Worm (Caenorhabditis elegans) whole organism, L3 larva: Measurements from ENCODE around the gene F10A3.12.

Source experiments
- R02D3.7 ChIP-seq: fragments of 150-350 bp; optimal IDR thresholded peaks from 2 replicates; lab custom pipeline; 2014; ENCODE audit warnings: missing biosample characterization, missing genetic modification characterization
- ZK546.5 ChIP-seq: sonication (generic microtip); optimal IDR thresholded peaks from 2 replicates; lab custom pipeline; 2017; ENCODE audit warnings: missing biosample characterization, missing genetic modification characterization
- aly-2 ChIP-seq: fragments of 150-350 bp; optimal IDR thresholded peaks from 2 replicates; lab custom pipeline; 2014; ENCODE audit warnings: missing biosample characterization, missing genetic modification characterization
- ama-1 ChIP-seq: fragments of 150-350 bp; optimal IDR thresholded peaks from 2 replicates; lab custom pipeline; 2018
- ceh-16 ChIP-seq: sonication (generic microtip); optimal IDR thresholded peaks from 2 replicates; lab custom pipeline; 2017; ENCODE audit warnings: missing biosample characterization, missing genetic modification characterization
- ceh-28 ChIP-seq: fragments of 150-350 bp; optimal IDR thresholded peaks from 2 replicates; lab custom pipeline; 2014; ENCODE audit warnings: missing biosample characterization, missing genetic modification reagents, missing genetic modification characterization
- ceh-9 ChIP-seq: sonication (generic microtip); optimal IDR thresholded peaks from 2 replicates; lab custom pipeline; 2018; ENCODE audit warnings: missing biosample characterization, missing genetic modification characterization
- egl-27 ChIP-seq: sonication (generic microtip); optimal IDR thresholded peaks from 4 replicates; lab custom pipeline; 2017; ENCODE audit warnings: missing biosample characterization, missing genetic modification reagents, missing genetic modification characterization
- egl-5 ChIP-seq: fragments of 150-350 bp; optimal IDR thresholded peaks from 2 replicates; lab custom pipeline; 2017; ENCODE audit warnings: missing biosample characterization, missing genetic modification reagents, missing genetic modification characterization, inconsistent platforms
- elt-1 ChIP-seq: fragments of 150-350 bp; optimal IDR thresholded peaks from 2 replicates; lab custom pipeline; 2014; ENCODE audit warnings: missing biosample characterization, missing genetic modification characterization
- elt-2 ChIP-seq: sonication (generic microtip); optimal IDR thresholded peaks from 2 replicates; lab custom pipeline; 2016; ENCODE audit warnings: missing genetic modification reagents, mild to moderate bottlenecking, missing genetic modification characterization, missing compliant biosample characterization
- elt-3 ChIP-seq, 3 experiments: fragments of 150-350 bp in 1 of 3; sonication (generic microtip) in 2 of 3; optimal IDR thresholded peaks; 2 replicates in 2 of 3; 4 replicates in 1 of 3; lab custom pipeline; 2014 to 2017; ENCODE audit warnings: missing biosample characterization in 3 of 3, missing genetic modification characterization in 3 of 3
- eor-1 ChIP-seq, 2 experiments: fragments of 150-350 bp; optimal IDR thresholded peaks; 2 replicates each; lab custom pipeline; 2014 to 2018; ENCODE audit warnings: missing biosample characterization in 2 of 2, missing genetic modification characterization in 2 of 2
- fkh-10 ChIP-seq: sonication (generic microtip); optimal IDR thresholded peaks from 2 replicates; lab custom pipeline; 2017; ENCODE audit warnings: missing biosample characterization, missing genetic modification reagents, missing genetic modification characterization
- fkh-2 ChIP-seq: fragments of 150-350 bp; optimal IDR thresholded peaks from 2 replicates; lab custom pipeline; 2014; ENCODE audit warnings: missing biosample characterization, missing genetic modification reagents, missing genetic modification characterization
- fos-1 ChIP-seq: fragments of 150-350 bp; optimal IDR thresholded peaks from 2 replicates; lab custom pipeline; 2014; ENCODE audit warnings: missing biosample characterization, missing genetic modification characterization
- hmg-11 ChIP-seq: sonication (generic microtip); optimal IDR thresholded peaks from 2 replicates; lab custom pipeline; 2016; ENCODE audit warnings: missing genetic modification characterization, missing compliant biosample characterization
- lin-15B ChIP-seq: fragments of 150-350 bp; optimal IDR thresholded peaks from 2 replicates; lab custom pipeline; 2014; ENCODE audit warnings: missing biosample characterization, missing genetic modification characterization
- mdl-1 ChIP-seq: fragments of 150-350 bp; optimal IDR thresholded peaks from 2 replicates; lab custom pipeline; 2014; ENCODE audit warnings: missing biosample characterization, missing genetic modification characterization
- mml-1 ChIP-seq: fragments of 150-350 bp; sonication (generic microtip); optimal IDR thresholded peaks from 3 replicates; lab custom pipeline; 2014; ENCODE audit warnings: missing biosample characterization, missing genetic modification characterization
- nhr-11 ChIP-seq: fragments of 150-350 bp; optimal IDR thresholded peaks from 2 replicates; lab custom pipeline; 2014; ENCODE audit warnings: missing biosample characterization, missing genetic modification characterization
- nhr-12 ChIP-seq: fragments of 150-350 bp; optimal IDR thresholded peaks from 2 replicates; lab custom pipeline; 2014; ENCODE audit warnings: missing biosample characterization, missing genetic modification characterization
- nhr-23 ChIP-seq: fragments of 150-350 bp; optimal IDR thresholded peaks from 2 replicates; lab custom pipeline; 2014; ENCODE audit warnings: missing biosample characterization, missing genetic modification reagents, missing genetic modification characterization
- nhr-237 ChIP-seq: fragments of 150-350 bp; optimal IDR thresholded peaks from 2 replicates; lab custom pipeline; 2014; ENCODE audit warnings: missing biosample characterization, missing genetic modification characterization
- nhr-28 ChIP-seq: fragments of 150-350 bp; optimal IDR thresholded peaks from 2 replicates; lab custom pipeline; 2014; ENCODE audit warnings: missing biosample characterization, missing genetic modification characterization
- nhr-43 ChIP-seq: sonication (generic microtip); optimal IDR thresholded peaks from 2 replicates; lab custom pipeline; 2016; ENCODE audit warnings: mild to moderate bottlenecking, missing genetic modification characterization, missing compliant biosample characterization; ENCODE audit not compliant: poor library complexity, severe bottlenecking
- nhr-76 ChIP-seq: fragments of 150-350 bp; sonication (generic microtip); optimal IDR thresholded peaks from 5 replicates; lab custom pipeline; 2014; ENCODE audit warnings: missing biosample characterization, missing genetic modification characterization
- nhr-77 ChIP-seq: fragments of 150-350 bp; optimal IDR thresholded peaks from 2 replicates; lab custom pipeline; 2014; ENCODE audit warnings: missing biosample characterization, missing genetic modification characterization
- pha-4 ChIP-seq: fragments of 150-350 bp; optimal IDR thresholded peaks from 2 replicates; lab custom pipeline; 2014; ENCODE audit warnings: missing biosample characterization, missing genetic modification reagents, missing genetic modification characterization
- pqm-1 ChIP-seq: fragments of 150-350 bp; optimal IDR thresholded peaks from 2 replicates; lab custom pipeline; 2017; ENCODE audit warnings: missing biosample characterization, missing genetic modification characterization, inconsistent platforms
- skn-1 ChIP-seq: fragments of 150-350 bp; optimal IDR thresholded peaks from 2 replicates; lab custom pipeline; 2014; ENCODE audit warnings: missing biosample characterization, missing genetic modification characterization
- snpc-4 ChIP-seq: fragments of 150-350 bp; optimal IDR thresholded peaks from 2 replicates; lab custom pipeline; 2014; ENCODE audit warnings: missing biosample characterization, missing genetic modification characterization
- tbx-2 ChIP-seq: sonication (generic microtip); optimal IDR thresholded peaks from 2 replicates; lab custom pipeline; 2016; ENCODE audit warnings: mild to moderate bottlenecking, missing genetic modification characterization, missing compliant biosample characterization
- unc-39 ChIP-seq: sonication (generic microtip); optimal IDR thresholded peaks from 4 replicates; lab custom pipeline; 2017; ENCODE audit warnings: missing biosample characterization, missing genetic modification characterization
- zag-1 ChIP-seq: fragments of 150-350 bp; optimal IDR thresholded peaks from 2 replicates; lab custom pipeline; 2014; ENCODE audit warnings: missing biosample characterization, missing genetic modification characterization
- ztf-11 ChIP-seq: fragments of 150-350 bp; optimal IDR thresholded peaks from 2 replicates; lab custom pipeline; 2014; ENCODE audit warnings: missing biosample characterization, missing genetic modification characterization

The F10A3.12 gene

ce11 chrV:16162124-16162735, 1.6 kb upstream of the F10A3.12 start, which contains the start of the genes str-109 and F10A3.11:
Gene str-109, minus strand, starts transcription at chrV:16162224.
Gene F10A3.11, plus strand, starts transcription at chrV:16162685.
- TF ChIP-seq aly-2 (tag; lab: Kevin White, UChicago) (no peak), mdl-1 (no peak), ama-1 (lab: Kevin White, UChicago) (no peak), nhr-23 (tag; lab: Kevin White, UChicago) (no peak), fkh-10 (no peak), ceh-28 (no peak), unc-39 (no peak), fos-1 (tag; lab: Kevin White, UChicago) (no peak), nhr-237 (tag; lab: Kevin White, UChicago) (no peak), nhr-76 (tag; lab: Kevin White, UChicago) (no peak), nhr-43 (no peak)
- TF ChIP-seq, all 47 proteins: peak for 0

- TF ChIP-seq snpc-4 (tag; lab: Kevin White, UChicago) (no peak), lin-15B (no peak), pha-4 (tag; lab: Kevin White, UChicago) (no peak), fkh-10 (no peak), mml-1 (tag; lab: Kevin White, UChicago) (no peak), aly-2 (tag; lab: Kevin White, UChicago) (no peak), nhr-237 (tag; lab: Kevin White, UChicago) (no peak), nhr-11 (tag; lab: Kevin White, UChicago) (no peak), eor-1 (tag; optimal IDR thresholded peaks at IDR 0.05; lab: Kevin White, UChicago) (no peak), ZK546.5 (no peak), elt-1 (tag; lab: Kevin White, UChicago) (no peak), nhr-12 (no peak), tbx-2 (tag; lab: Kevin White, UChicago) (no peak), ceh-9 (tag; lab: Kevin White, UChicago) (no peak), ceh-16 (tag; lab: Kevin White, UChicago) (no peak), R02D3.7 (tag; lab: Kevin White, UChicago) (no peak), ztf-11 (tag; lab: Kevin White, UChicago) (no peak), elt-2 (no peak)
Observed at ce11 chrV:16165936-16166335, 2.1 kb downstream of the F10A3.12 start, which contains the start of gene str-108. Gene str-108, plus strand, starts transcription at chrV:16166236.

ce11 chrV:16169026-16169425, 5.2 kb downstream of the F10A3.12 start, which contains the start of gene str-111:
Gene str-111, minus strand, starts transcription at chrV:16169126.
- no peak for TF ChIP-seq hmg-11 (tag; lab: Kevin White, UChicago)
- TF ChIP-seq ama-1 (lab: Kevin White, UChicago), result no peak
- TF ChIP-seq elt-3 (tag; optimal IDR thresholded peaks at IDR 0.05; lab: Kevin White, UChicago), result no peak
- no peak for TF ChIP-seq zag-1 (tag; lab: Kevin White, UChicago)
- TF ChIP-seq pqm-1 (tag; lab: Kevin White, UChicago), result no peak
- no peak for TF ChIP-seq nhr-23 (tag; lab: Kevin White, UChicago)
- no peak for TF ChIP-seq nhr-28 (tag; lab: Kevin White, UChicago)
- no peak for TF ChIP-seq mml-1 (tag; lab: Kevin White, UChicago)
- TF ChIP-seq egl-5 (tag; lab: Kevin White, UChicago), result no peak
- TF ChIP-seq nhr-77 (tag; lab: Kevin White, UChicago), result no peak
- TF ChIP-seq skn-1, result no peak
- no peak for TF ChIP-seq nhr-12

- TF ChIP-seq ztf-11 (tag; lab: Kevin White, UChicago) (no peak), zag-1 (tag; lab: Kevin White, UChicago) (no peak)
Observed at ce11 chrV:16171721-16172120, 7.9 kb downstream of the F10A3.12 start, which contains the start of gene K05D4.9. Gene K05D4.9, minus strand, starts transcription at chrV:16171821.

ce11 chrV:16174109-16174508, 10.3 kb downstream of the F10A3.12 start:
- TF ChIP-seq egl-27 (tag; lab: Kevin White, UChicago) (no peak), mml-1 (tag; lab: Kevin White, UChicago) (no peak), fkh-2 (tag; lab: Kevin White, UChicago) (no peak), elt-2 (peak; percentile 23)
- TF ChIP-seq, all 47 proteins: peak for 1
